Fruit fly (Drosophila melanogaster): ENCODE data around the gene Adh.

dm6 chr2L:14569301-14569700 lies 46.1 kb upstream of the Adh start:
- TF ChIP-seq Dll (optimal IDR thresholded peaks at IDR 0.05), result no peak
- no peak for TF ChIP-seq EcR (GFP tag; optimal IDR thresholded peaks at IDR 0.05)
- no peak for TF ChIP-seq psq (optimal IDR thresholded peaks at IDR 0.05)

All from whole organism.